Worm (Caenorhabditis elegans): Measurements from ENCODE around the gene srbc-33.

ce11 chrV:3507691-3508090 is 23.1 kb upstream of the srbc-33 start, which contains the start of gene str-225:
- TF ChIP-seq dao-5 (tag; optimal IDR thresholded peaks at IDR 0.05), result no peak
- TF ChIP-seq him-1 (tag; optimal IDR thresholded peaks at IDR 0.05), result no peak
- no peak for TF ChIP-seq W03F9.2 (tag; optimal IDR thresholded peaks at IDR 0.05)
